Worm (Caenorhabditis elegans): ENCODE results near the gene exos-9.
A peak's percentile ranks its signal among the peaks of the same experiment; 100 is the strongest.

The exos-9 gene

DNA sequence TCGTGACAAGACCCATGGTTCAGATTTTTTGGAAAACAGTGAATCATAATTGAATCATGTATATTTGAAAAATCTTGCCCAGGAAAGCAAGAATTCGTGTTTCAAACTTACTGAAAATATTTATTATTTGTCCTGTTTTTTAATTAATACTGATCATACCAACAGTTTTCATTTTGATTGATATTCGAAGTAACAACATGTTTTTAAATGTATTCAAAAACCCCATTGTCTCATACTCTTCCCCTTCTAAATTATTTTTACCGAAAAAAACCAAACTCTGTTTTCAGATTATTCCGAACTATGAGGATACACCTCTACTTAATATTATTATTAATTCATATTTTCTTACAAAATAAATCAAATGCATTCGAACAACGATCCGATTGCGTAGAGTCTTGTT is 18.4 kb upstream of the exos-9 start, which contains the start of gene R151.1:
Gene R151.1, plus strand, starts transcription at position 301 of the 400 bp plus-strand sequence.
- TF ChIP-seq him-1 (tag; optimal IDR thresholded peaks at IDR 0.05) (no peak), W03F9.2 (tag; optimal IDR thresholded peaks at IDR 0.05) (no peak), dao-5 (tag; optimal IDR thresholded peaks at IDR 0.05) (no peak)

DNA sequence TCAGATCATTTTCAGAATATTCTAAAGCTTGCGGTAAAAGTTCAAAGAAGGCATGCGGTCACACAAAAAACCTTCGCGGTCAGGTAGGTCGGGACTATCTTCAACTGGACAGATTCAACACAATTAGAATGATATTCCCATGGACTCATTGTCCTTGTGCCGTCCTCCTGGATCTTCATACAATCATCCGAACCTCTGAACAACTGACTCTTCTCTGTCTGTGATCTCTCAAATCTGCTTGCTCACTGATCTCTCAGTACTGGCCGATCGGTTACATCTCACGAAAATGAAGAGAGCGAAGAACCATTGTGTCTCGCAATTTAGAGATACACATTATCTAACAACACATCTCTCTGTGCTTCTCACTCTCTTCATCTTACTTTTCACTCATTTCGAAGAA is 17.7 kb upstream of the exos-9 start:
- TF ChIP-seq dao-5 (tag; optimal IDR thresholded peaks at IDR 0.05) (no peak), W03F9.2 (tag; optimal IDR thresholded peaks at IDR 0.05) (no peak), him-1 (tag; optimal IDR thresholded peaks at IDR 0.05) (no peak)

DNA sequence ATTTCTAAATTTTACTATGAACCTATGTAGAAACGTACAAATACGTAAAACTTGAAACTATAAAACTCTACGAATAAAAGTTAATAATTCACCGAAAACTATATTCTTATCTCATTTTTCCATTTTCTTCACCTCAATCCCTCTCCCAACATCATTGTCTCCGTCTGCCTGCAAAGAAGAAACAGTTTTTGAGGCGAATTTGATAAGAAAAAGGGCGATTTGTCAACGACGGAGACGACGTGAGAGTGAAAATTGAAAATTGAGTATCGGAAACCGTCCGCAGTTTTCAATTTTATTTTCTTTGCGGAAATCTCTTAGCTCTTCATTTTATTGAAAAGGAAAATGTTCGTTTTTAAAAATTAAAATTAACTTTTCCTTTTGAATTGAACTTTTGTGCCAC is 14.2 kb upstream of the exos-9 start:
- no peak for TF ChIP-seq him-1 (tag; optimal IDR thresholded peaks at IDR 0.05)
- TF ChIP-seq W03F9.2 (tag; optimal IDR thresholded peaks at IDR 0.05): no peak
- no peak for TF ChIP-seq dao-5 (tag; optimal IDR thresholded peaks at IDR 0.05)

DNA sequence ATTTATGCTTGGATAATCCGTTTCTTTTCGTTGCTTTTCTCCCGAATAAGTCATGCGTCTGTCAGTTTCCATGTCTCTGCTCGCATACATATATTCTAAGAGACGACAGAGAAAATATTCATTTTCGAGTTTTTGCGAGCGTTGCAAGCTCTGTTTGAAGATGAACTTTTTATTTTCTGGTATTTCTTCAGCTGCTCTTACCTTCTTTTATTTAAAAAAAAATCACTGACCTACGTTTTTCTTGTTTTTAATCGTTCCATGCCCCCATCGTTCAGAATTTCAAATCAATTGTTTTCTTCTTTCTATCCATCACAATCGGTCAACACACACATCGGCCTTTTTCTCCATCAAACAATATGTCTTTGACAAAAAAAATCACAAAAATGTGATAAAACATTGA is 12.6 kb upstream of the exos-9 start:
- no peak for TF ChIP-seq W03F9.2 (tag; optimal IDR thresholded peaks at IDR 0.05)
- TF ChIP-seq him-1 (tag; optimal IDR thresholded peaks at IDR 0.05): no peak
- no peak for TF ChIP-seq dao-5 (tag; optimal IDR thresholded peaks at IDR 0.05)

DNA sequence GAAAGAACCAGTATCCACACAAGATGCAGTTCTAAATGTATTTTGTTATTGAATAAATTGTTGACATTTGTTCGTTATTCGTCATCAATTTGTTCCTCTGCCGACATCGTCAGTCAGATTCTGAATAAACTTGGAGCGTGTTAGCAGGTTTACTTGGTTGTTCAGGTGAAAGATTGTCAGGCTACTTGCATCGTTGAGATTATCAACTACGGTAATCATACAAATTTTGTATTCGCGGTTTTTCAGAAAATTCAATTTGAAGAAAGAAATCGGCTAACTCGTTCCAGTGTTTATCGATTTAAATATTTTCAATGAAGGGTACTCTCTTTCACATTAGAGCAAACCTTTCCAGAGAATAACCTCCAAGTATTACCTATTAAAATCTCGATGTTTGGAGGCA is 11.8 kb upstream of the exos-9 start, which contains the start of gene R151.2:
Gene R151.2, plus strand, starts transcription at position 247 of the 400 bp plus-strand sequence.
- TF ChIP-seq dao-5 (tag; optimal IDR thresholded peaks at IDR 0.05): no peak
- no peak for TF ChIP-seq him-1 (tag; optimal IDR thresholded peaks at IDR 0.05)
- no peak for TF ChIP-seq W03F9.2 (tag; optimal IDR thresholded peaks at IDR 0.05)

DNA sequence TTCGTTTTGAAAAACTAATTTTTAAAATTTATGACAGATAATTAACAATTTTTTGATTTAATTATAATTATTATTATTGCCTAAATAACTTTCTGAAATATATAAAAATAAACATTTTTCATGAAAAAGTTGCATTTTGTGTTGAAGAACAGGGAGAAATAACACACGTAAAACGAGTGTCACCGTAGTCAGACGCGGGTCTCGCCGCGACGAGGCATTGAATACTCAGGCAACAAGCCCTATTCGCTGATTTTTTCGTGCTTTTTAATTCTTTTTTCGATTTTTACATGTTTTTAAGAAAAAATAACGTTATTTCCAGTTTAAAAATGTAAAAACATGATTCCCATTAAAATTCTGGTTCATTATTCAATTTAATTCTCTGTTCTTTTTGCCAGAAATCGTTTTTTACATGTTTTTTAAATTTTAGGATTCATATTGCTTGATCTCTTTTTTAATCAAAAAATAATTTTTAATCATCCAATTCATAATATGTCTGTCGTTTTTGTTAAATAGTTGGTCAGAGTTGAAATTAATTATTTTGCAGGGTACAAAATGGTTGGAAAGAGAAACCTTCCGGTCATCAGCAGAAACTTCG is 10.1 kb upstream of the exos-9 start, which contains the start of gene rpl-6:
Gene rpl-6, plus strand, starts transcription at position 545 of the 595 bp plus-strand sequence.
- TF ChIP-seq him-1 (tag; optimal IDR thresholded peaks at IDR 0.05) (no peak), W03F9.2 (tag; optimal IDR thresholded peaks at IDR 0.05) (peak; percentile 93)

DNA sequence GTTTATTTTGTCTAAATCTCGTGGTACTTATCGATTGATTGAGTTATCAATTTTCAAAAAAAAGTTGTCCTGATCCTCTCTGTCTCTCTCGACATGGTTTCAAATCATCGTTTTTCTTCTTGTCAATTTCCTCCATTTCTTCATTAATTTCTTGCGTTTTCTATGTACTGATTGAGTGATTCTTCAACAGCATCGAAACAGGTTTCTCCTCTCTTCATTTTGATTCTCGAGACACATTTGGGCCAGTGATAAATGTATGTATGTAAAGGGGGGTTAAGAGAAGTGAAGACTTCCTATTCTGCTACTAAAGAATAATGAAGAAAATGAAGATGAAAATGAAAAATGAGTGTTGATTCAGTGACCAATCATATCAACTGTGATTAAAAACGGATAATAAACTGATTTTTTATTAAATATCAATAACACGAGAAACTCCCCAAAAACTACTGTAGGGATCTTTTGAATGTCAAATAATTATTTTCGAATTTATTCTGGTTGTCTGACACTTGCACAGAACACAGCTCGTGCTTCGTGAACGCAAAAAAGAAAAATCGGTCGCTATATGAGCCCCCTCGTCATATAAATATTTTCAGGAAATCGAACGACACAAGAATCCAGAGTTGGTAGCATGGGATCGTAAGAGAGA is 5.4 kb upstream of the exos-9 start:
- TF ChIP-seq him-1 (tag; optimal IDR thresholded peaks at IDR 0.05): no peak
- no peak for TF ChIP-seq dao-5 (tag; optimal IDR thresholded peaks at IDR 0.05)
- TF ChIP-seq W03F9.2 (tag; optimal IDR thresholded peaks at IDR 0.05): no peak

DNA sequence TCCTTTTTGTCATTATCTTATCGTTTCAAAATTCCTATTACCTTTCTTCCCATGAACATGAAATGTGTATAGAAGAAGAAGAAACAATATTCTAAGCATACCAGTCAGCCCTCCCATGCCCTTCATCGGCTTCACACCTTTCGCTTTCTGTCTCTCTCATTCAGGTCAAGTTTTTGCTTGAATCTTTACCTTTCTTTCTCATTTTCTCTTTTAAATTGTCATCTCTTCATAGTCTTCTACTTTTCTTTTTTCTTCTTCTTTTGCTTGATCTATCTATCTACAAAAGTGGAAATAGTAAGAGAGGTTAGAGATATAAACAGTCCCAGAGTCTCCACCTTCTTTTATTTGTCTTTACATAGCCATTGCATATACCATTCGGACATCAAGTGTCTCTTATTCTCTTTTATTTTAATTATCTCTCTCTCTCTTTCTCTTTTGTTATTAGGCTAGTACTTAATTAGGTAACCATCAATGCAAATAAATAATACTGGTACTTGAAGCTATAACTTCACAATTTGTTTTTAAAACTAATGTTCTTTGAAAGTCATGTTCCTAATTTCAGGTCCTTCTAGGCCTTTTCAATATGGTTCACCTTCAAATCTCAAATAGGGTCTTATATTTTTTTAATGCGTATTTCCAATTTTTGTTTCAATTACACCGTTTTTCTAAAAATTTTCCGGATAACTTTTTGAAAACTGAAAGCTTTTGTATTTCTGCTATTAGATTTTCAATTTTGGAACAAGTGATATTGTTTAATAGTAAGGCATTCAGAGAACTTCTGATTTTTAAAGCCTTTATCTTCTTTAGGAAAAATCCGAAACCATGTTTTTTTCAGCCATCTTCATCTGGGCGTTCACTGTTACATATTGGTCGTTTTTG is 3.7 kb upstream of the exos-9 start, which contains the start of gene dpy-31:
Gene dpy-31, plus strand, starts transcription at position 829 of the 879 bp plus-strand sequence.
- TF ChIP-seq him-1 (tag; optimal IDR thresholded peaks at IDR 0.05): no peak
- TF ChIP-seq W03F9.2 (tag; optimal IDR thresholded peaks at IDR 0.05): no peak
- no peak for TF ChIP-seq dao-5 (tag; optimal IDR thresholded peaks at IDR 0.05)

DNA sequence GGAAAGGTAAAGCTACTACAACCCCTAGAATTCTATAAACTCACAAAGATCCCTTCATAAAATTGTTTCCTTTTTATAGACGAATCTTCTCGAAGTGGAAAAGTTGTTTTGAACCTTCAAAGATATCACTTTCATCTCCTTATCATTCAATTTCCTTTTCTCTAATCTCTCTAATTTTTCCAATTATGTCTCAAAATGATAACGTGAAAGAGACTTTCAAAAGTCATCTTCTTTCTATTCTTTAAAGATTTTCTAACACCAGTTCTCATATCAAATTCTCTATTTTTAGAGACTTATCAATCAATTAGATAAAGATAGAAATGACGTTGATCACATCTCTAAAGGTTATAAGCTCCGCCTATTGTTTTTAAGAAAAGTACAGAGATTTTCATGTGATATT is 1.6 kb upstream of the exos-9 start:
- TF ChIP-seq dao-5 (tag; optimal IDR thresholded peaks at IDR 0.05): no peak
- no peak for TF ChIP-seq W03F9.2 (tag; optimal IDR thresholded peaks at IDR 0.05)
- no peak for TF ChIP-seq him-1 (tag; optimal IDR thresholded peaks at IDR 0.05)

DNA sequence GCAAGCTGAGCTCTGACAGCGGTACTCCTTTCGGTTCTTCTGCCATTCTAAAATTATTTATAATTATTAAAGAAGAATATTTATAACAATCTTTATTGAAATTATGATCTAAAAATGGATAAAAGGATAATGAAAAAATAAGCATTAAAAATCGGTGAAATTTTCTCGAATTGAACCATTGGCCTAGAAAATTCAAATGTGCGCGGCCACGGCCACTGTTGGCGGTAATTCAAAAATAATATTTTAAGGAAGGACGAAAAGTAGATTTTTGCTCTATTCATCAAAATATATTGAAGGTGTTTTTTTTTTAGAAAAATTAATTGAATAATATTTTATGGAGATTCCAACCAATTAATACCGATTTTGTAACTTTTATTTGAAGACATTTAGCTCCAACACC is 965 bp upstream of the exos-9 start, which contains the start of gene pfd-5:
Gene pfd-5, minus strand, starts transcription at position 47 of the 400 bp plus-strand sequence.
- TF ChIP-seq W03F9.2 (tag; optimal IDR thresholded peaks at IDR 0.05): peak; percentile 56
- no peak for TF ChIP-seq dao-5 (tag; optimal IDR thresholded peaks at IDR 0.05)

DNA sequence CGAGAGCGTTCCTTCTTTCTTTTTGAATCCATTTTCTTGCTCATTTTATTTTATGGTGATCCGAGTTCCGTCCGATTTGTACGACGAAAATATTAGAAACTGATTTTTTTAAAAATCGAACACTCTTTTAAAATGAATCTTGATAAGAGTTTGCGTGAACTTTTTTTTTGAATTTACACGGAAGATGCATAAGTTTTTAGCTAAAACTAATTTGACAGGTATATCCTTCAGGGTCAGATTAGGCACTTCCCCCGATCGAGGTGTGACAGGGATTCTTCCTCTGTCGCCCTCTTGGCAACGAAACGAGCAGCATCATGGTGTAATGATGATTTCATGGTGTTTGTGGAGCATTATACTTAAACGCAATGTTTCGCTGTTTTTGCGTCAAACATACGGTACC is 2.5 kb downstream of the exos-9 start, which contains the start of gene F37C12.18:
Gene F37C12.18, minus strand, starts transcription at position 101 of the 400 bp plus-strand sequence.
- TF ChIP-seq W03F9.2 (tag; optimal IDR thresholded peaks at IDR 0.05) (no peak), dao-5 (tag; optimal IDR thresholded peaks at IDR 0.05) (no peak), him-1 (tag; optimal IDR thresholded peaks at IDR 0.05) (no peak)

DNA sequence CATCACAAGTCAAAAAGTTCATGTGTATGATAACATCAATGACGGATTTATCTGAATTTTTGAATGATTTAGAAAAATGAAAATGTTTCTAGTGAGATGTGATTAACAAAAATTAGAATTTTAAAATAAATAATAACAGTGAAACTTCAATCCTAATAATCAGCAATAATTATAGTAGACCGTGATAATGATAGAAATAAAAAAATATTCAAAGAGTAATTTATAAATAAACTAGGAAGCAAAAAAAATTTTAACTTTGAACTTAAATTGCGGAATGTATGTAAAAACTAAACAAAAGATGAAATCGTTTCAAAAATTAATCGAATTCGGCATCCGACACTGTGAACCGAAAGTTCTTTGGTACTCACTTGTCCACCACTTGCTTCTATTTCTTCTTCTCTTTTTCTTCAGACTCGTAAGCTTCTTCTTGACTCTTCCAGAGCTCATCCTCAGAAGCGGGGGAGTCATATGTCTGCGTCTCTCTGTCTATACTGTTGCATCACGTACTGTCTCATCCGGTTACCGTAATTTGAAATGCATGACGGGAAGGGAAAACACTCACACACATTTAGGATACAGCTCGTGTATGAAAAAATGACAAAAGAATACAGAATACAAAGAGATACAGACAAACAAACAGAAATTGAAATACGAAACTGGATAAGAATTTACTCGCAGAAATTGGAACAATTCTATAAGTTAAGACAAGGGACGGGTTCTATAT is 4.8 kb downstream of the exos-9 start, which contains the start of gene mec-14:
Gene mec-14, minus strand, starts transcription at position 51 of the 724 bp plus-strand sequence.
- TF ChIP-seq him-1 (tag; optimal IDR thresholded peaks at IDR 0.05) (no peak), W03F9.2 (tag; optimal IDR thresholded peaks at IDR 0.05) (no peak), dao-5 (tag; optimal IDR thresholded peaks at IDR 0.05) (no peak)

DNA sequence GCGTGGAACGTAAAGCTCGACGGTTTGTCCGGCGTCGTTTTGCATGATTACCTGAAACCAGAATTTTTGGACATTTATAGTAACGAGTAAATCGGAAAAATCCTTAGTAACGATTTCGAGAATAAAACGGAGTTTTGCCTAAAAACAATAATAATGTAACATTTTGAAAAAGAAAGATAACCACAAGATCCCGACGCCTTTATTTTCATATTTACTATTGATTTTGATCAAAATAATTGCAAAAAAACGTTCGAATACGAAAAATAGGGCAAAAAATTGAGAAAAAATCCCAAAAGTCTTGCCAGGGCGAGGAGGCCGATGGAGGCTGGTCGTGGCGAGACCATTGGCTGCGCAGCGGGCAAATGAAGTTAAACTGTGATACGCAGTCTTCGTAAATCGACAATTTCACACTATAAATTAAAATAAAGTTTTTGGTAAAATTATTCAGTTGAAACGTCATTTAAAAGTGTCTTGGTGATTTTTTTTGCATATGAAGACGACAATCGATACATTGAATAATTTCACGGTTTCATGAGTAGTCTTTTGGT is 8.2 kb downstream of the exos-9 start, which contains the start of gene rps-21:
Gene rps-21, minus strand, starts transcription at position 51 of the 548 bp plus-strand sequence.
- TF ChIP-seq dao-5 (tag; optimal IDR thresholded peaks at IDR 0.05): no peak
- TF ChIP-seq W03F9.2 (tag; optimal IDR thresholded peaks at IDR 0.05): peak; percentile 67

Data from whole organism, L4/young adult.